Fruit fly (Drosophila melanogaster) whole organism, pupa: ENCODE results near the gene sing.
A peak's percentile ranks its signal among the peaks of the same experiment; 100 is the strongest.

Source experiments
- CG10348 ChIP-seq: fragments of 200-800 bp; sonication (Bioruptor generic); IDR thresholded peaks from 2 replicates; pipeline ENCODE4 v1.3.6; 2022; ENCODE audit warnings: missing biosample characterization, missing genetic modification characterization
- CG12605 ChIP-seq: fragments of 200-800 bp; sonication (Bioruptor generic); IDR thresholded peaks from 2 replicates; pipeline ENCODE4 v1.3.6; 2022; ENCODE audit warnings: missing biosample characterization, missing genetic modification characterization
- CG13204 ChIP-seq: fragments of 200-800 bp; sonication (Bioruptor generic); optimal IDR thresholded peaks from 2 replicates; lab custom pipeline; 2018; ENCODE audit warnings: missing biosample characterization, mild to moderate bottlenecking, missing genetic modification characterization, moderate library complexity
- CG14655 ChIP-seq: fragments of 200-800 bp; sonication (Bioruptor generic); optimal IDR thresholded peaks from 3 replicates; lab custom pipeline; 2017; ENCODE audit warnings: mild to moderate bottlenecking, missing biosample characterization, missing genetic modification reagents, missing genetic modification characterization
- CG15710 ChIP-seq: fragments of 200-800 bp; sonication (Bioruptor generic); optimal IDR thresholded peaks from 2 replicates; lab custom pipeline; 2018; ENCODE audit warnings: missing biosample characterization, mild to moderate bottlenecking, missing genetic modification characterization, moderate library complexity
- CG17806 ChIP-seq: fragments of 200-800 bp; sonication (Bioruptor generic); optimal IDR thresholded peaks from 2 replicates; lab custom pipeline; 2018; ENCODE audit warnings: missing biosample characterization, mild to moderate bottlenecking, missing genetic modification characterization, moderate library complexity
- CG32121 ChIP-seq: fragments of 200-800 bp; sonication (Bioruptor generic); IDR thresholded peaks from 2 replicates; pipeline ENCODE4 v1.3.6; 2022; ENCODE audit warnings: missing biosample characterization, missing genetic modification characterization
- CG34367 ChIP-seq: fragments of 200-800 bp; sonication (Bioruptor generic); optimal IDR thresholded peaks from 2 replicates; lab custom pipeline; 2018; ENCODE audit warnings: missing biosample characterization, mild to moderate bottlenecking, missing genetic modification characterization
- CG4496 ChIP-seq: fragments of 200-800 bp; sonication (Bioruptor generic); IDR thresholded peaks from 3 replicates; pipeline ENCODE4 v1.3.6; 2022; ENCODE audit warnings: missing biosample characterization, missing genetic modification characterization
- CG8159 ChIP-seq: fragments of 200-800 bp; sonication (Bioruptor generic); optimal IDR thresholded peaks from 3 replicates; lab custom pipeline; 2018; ENCODE audit warnings: missing biosample characterization, mild to moderate bottlenecking, missing genetic modification characterization, moderate library complexity
- CG8301 ChIP-seq: fragments of 200-800 bp; sonication (Bioruptor generic); optimal IDR thresholded peaks from 2 replicates; lab custom pipeline; 2018; ENCODE audit warnings: missing biosample characterization, mild to moderate bottlenecking, missing genetic modification characterization
- CG9948 ChIP-seq: fragments of 200-800 bp; sonication (Bioruptor generic); optimal IDR thresholded peaks from 2 replicates; lab custom pipeline; 2018; ENCODE audit warnings: missing biosample characterization, mild to moderate bottlenecking, missing genetic modification characterization, moderate library complexity
- D1 ChIP-seq: fragments of 200-800 bp; sonication (Bioruptor generic); optimal IDR thresholded peaks from 2 replicates; lab custom pipeline; 2018; ENCODE audit warnings: missing biosample characterization, mild to moderate bottlenecking, missing genetic modification characterization, moderate library complexity
- EcR ChIP-seq: fragments of 200-800 bp; sonication (Bioruptor generic); optimal IDR thresholded peaks from 3 replicates; lab custom pipeline; 2019; ENCODE audit warnings: missing biosample characterization, missing genetic modification characterization, mild to moderate bottlenecking, moderate library complexity, missing genetic modification reagents
- Ets98B ChIP-seq: fragments of 200-800 bp; sonication (Bioruptor generic); IDR thresholded peaks from 2 replicates; pipeline ENCODE4 v1.3.6; 2022; ENCODE audit warnings: missing biosample characterization, missing genetic modification characterization
- Pif1A ChIP-seq: fragments of 200-800 bp; sonication (Bioruptor generic); optimal IDR thresholded peaks from 3 replicates; lab custom pipeline; 2016; ENCODE audit warnings: missing biosample characterization, missing genetic modification characterization
- Pif1B ChIP-seq: fragments of 200-800 bp; sonication (Bioruptor generic); optimal IDR thresholded peaks from 3 replicates; lab custom pipeline; 2016; ENCODE audit warnings: missing biosample characterization, missing genetic modification characterization
- Snoo ChIP-seq: fragments of 200-800 bp; sonication (Bioruptor generic); optimal IDR thresholded peaks from 3 replicates; lab custom pipeline; 2017; ENCODE audit warnings: missing biosample characterization, mild to moderate bottlenecking, missing genetic modification characterization, inconsistent platforms
- fd96Ca ChIP-seq: fragments of 200-800 bp; sonication (Bioruptor generic); IDR thresholded peaks from 3 replicates; pipeline ENCODE4 v1.3.6; 2022; ENCODE audit warnings: missing biosample characterization, missing genetic modification characterization
- gl ChIP-seq: fragments of 200-800 bp; sonication (Bioruptor generic); optimal IDR thresholded peaks from 2 replicates; lab custom pipeline; 2018; ENCODE audit warnings: missing biosample characterization, mild to moderate bottlenecking, missing genetic modification characterization
- rn ChIP-seq: fragments of 200-800 bp; sonication (Bioruptor generic); IDR thresholded peaks from 2 replicates; pipeline ENCODE4 v1.3.6; 2022; ENCODE audit warnings: missing biosample characterization, missing genetic modification characterization

sing gene

dm6 chrX:16678845-16679347, at the start of gene sing, which contains the start of gene CG13010:
Gene sing, plus strand, starts transcription at chrX:16679297.
Gene CG13010, minus strand, starts transcription at chrX:16678945.
- no peak for TF ChIP-seq CG10348 (GFP tag; lab: Robert Waterston, UW)
- TF ChIP-seq CG17806 (tag; lab: Kevin White, UChicago) = no peak
- no peak for TF ChIP-seq CG32121
- TF ChIP-seq CG34367 = no peak
- TF ChIP-seq EcR (GFP tag; lab: Kevin White, UChicago) = no peak
- no peak for TF ChIP-seq CG8159 (tag; lab: Kevin White, UChicago)
- no peak for TF ChIP-seq Pif1B
- no peak for TF ChIP-seq gl (tag; lab: Kevin White, UChicago)
- no peak for TF ChIP-seq CG13204 (GFP tag; lab: Kevin White, UChicago)
- TF ChIP-seq CG4496 = no peak
- TF ChIP-seq fd96Ca (GFP tag; lab: Robert Waterston, UW) = no peak
- TF ChIP-seq, all 21 proteins: peak for 0

dm6 chrX:16632135-16632534, 47.0 kb upstream of the sing start, which contains the start of gene CG9777:
Gene CG9777, minus strand, starts transcription at chrX:16632235.
- TF ChIP-seq CG12605 (no peak), CG10348 (GFP tag; lab: Robert Waterston, UW) (no peak)

dm6 chrX:16633181-16633957, 45.7 kb upstream of the sing start:
- TF ChIP-seq EcR (GFP tag; lab: Kevin White, UChicago) (peak; percentile 32), Pif1B (no peak), CG8159 (tag; lab: Kevin White, UChicago) (peak; percentile 21), rn (peak; percentile 2; the same call in 1 of the 2 replicates), CG13204 (GFP tag; lab: Kevin White, UChicago) (peak; percentile 41), Pif1A (no peak), gl (tag; lab: Kevin White, UChicago) (peak; percentile 63), D1 (no peak), Ets98B (GFP tag; lab: Robert Waterston, UW) (peak; percentile 30; the same call in 1 of the 2 replicates), fd96Ca (GFP tag; lab: Robert Waterston, UW) (peak; percentile 66; the same call in 2 of the 3 replicates), CG15710 (tag; lab: Kevin White, UChicago) (peak; percentile 8), CG17806 (tag; lab: Kevin White, UChicago) (no peak), CG8301 (tag; lab: Kevin White, UChicago) (peak; percentile 10), CG4496 (peak; percentile 65; the same call in 2 of the 3 replicates), CG10348 (GFP tag; lab: Robert Waterston, UW) (no peak), CG34367 (no peak), CG12605 (peak; percentile 34; the same call in 1 of the 2 replicates), CG32121 (peak; percentile 65), CG14655 (GFP tag; lab: Kevin White, UChicago) (peak; percentile 71), Snoo (tag; lab: Kevin White, UChicago) (no peak), CG9948 (tag; lab: Kevin White, UChicago) (no peak)

- TF ChIP-seq CG34367 (no peak), CG14655 (GFP tag; lab: Kevin White, UChicago) (no peak), CG13204 (GFP tag; lab: Kevin White, UChicago) (peak; percentile 41), CG32121 (no peak), CG8301 (tag; lab: Kevin White, UChicago) (no peak), CG10348 (GFP tag; lab: Robert Waterston, UW) (no peak), EcR (GFP tag; lab: Kevin White, UChicago) (peak; percentile 22)
These were observed 41.9 kb upstream of the sing start, which contains the start of gene Rok for dm6 chrX:16637106-16637590. Gene Rok, minus strand, starts transcription at chrX:16637414.

dm6 chrX:16637594-16638485, 41.3 kb upstream of the sing start, which contains the start of gene RpS19a:
Gene RpS19a, plus strand, starts transcription at chrX:16637894.
- TF ChIP-seq CG4496 (peak; percentile 85), Ets98B (GFP tag; lab: Robert Waterston, UW) (peak; percentile 24), gl (tag; lab: Kevin White, UChicago) (peak; percentile 41), CG12605 (0 out of 2 replicates have a peak, but pooled peaks have one; percentile 35), Pif1B (peak; percentile 65), D1 (no peak), CG32121 (no peak), Pif1A (peak; percentile 64), CG17806 (tag; lab: Kevin White, UChicago) (no peak), CG9948 (tag; lab: Kevin White, UChicago) (peak; percentile 14), fd96Ca (GFP tag; lab: Robert Waterston, UW) (no peak; the same call in 2 of the 3 replicates), Snoo (tag; lab: Kevin White, UChicago) (peak; percentile 83), EcR (GFP tag; lab: Kevin White, UChicago) (no peak), CG34367 (peak; percentile 70), rn (peak; percentile 57), CG13204 (GFP tag; lab: Kevin White, UChicago) (peak; percentile 59), CG14655 (GFP tag; lab: Kevin White, UChicago) (peak; percentile 54), CG8301 (tag; lab: Kevin White, UChicago) (peak; percentile 15), CG15710 (tag; lab: Kevin White, UChicago) (peak; percentile 38), CG8159 (tag; lab: Kevin White, UChicago) (peak; percentile 46), CG10348 (GFP tag; lab: Robert Waterston, UW) (no peak)
- TF ChIP-seq, all 21 proteins: peak for 15
